Worm (Caenorhabditis elegans) whole organism, L3 larva: Measurements from ENCODE around the gene tap-1.

ENCODE experiments used
- ZK546.5 ChIP-seq: sonication (generic microtip); optimal IDR thresholded peaks from 2 replicates; lab custom pipeline; 2017; ENCODE audit warnings: missing biosample characterization, missing genetic modification characterization
- ceh-82 ChIP-seq: fragments of 150-350 bp; optimal IDR thresholded peaks from 2 replicates; lab custom pipeline; 2014; ENCODE audit warnings: missing biosample characterization, missing genetic modification characterization
- elt-1 ChIP-seq: fragments of 150-350 bp; optimal IDR thresholded peaks from 2 replicates; lab custom pipeline; 2014; ENCODE audit warnings: missing biosample characterization, missing genetic modification characterization
- mdl-1 ChIP-seq: fragments of 150-350 bp; optimal IDR thresholded peaks from 2 replicates; lab custom pipeline; 2014; ENCODE audit warnings: missing biosample characterization, missing genetic modification characterization
- nfya-1 ChIP-seq: sonication (generic microtip); optimal IDR thresholded peaks from 2 replicates; lab custom pipeline; 2017; ENCODE audit warnings: missing genetic modification characterization, mild to moderate bottlenecking, missing compliant biosample characterization, antibody characterized with exemption, moderate library complexity; ENCODE audit not compliant: insufficient read depth
- nhr-237 ChIP-seq: fragments of 150-350 bp; optimal IDR thresholded peaks from 2 replicates; lab custom pipeline; 2014; ENCODE audit warnings: missing biosample characterization, missing genetic modification characterization
- nhr-28 ChIP-seq: fragments of 150-350 bp; optimal IDR thresholded peaks from 2 replicates; lab custom pipeline; 2014; ENCODE audit warnings: missing biosample characterization, missing genetic modification characterization
- nhr-77 ChIP-seq: fragments of 150-350 bp; optimal IDR thresholded peaks from 2 replicates; lab custom pipeline; 2014; ENCODE audit warnings: missing biosample characterization, missing genetic modification characterization

DNA sequence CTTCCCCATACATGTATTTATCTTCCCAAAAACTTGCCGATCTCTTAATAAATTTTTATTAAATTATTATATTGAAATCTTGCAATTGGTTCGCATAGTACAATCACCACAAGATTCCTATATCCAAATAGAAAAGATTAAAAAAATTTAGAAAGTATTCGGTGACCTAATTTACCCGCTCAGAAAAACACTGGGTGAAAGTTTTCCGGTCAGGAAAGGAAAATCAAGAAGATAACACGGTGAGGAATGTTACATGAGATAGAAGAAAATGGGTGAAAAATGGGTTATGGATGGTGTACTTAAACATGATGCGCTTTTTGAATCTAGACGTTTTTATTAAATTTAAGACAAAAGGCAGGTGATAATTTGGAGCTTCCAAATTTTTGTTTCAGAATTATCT, 8.6 kb upstream of the tap-1 start:
- no peak for TF ChIP-seq nfya-1
- no peak for TF ChIP-seq nhr-237 (tag; lab: Kevin White, UChicago)
- no peak for TF ChIP-seq nhr-77 (tag; lab: Kevin White, UChicago)
- no peak for TF ChIP-seq nhr-28 (tag; lab: Kevin White, UChicago)
- no peak for TF ChIP-seq elt-1
- no peak for TF ChIP-seq ceh-82 (tag; lab: Kevin White, UChicago)
- TF ChIP-seq ZK546.5 (tag; lab: Kevin White, UChicago): no peak
- no peak for TF ChIP-seq mdl-1 (tag; lab: Kevin White, UChicago)
